Worm (Caenorhabditis elegans) whole organism, mixed stage, embryonic: Measurements from ENCODE around the gene C55A6.1.

ENCODE experiments used
- M03D4.4 ChIP-seq: sonication (generic microtip); optimal IDR thresholded peaks from 2 replicates; lab custom pipeline; 2017; ENCODE audit warnings: mild to moderate bottlenecking, missing genetic modification characterization, missing compliant biosample characterization
- bed-3 ChIP-seq: fragments of 200-800 bp; sonication (Bioruptor generic); optimal IDR thresholded peaks from 3 replicates; lab custom pipeline; 2018; ENCODE audit warnings: mild to moderate bottlenecking, missing genetic modification characterization, moderate library complexity, missing compliant biosample characterization
- blmp-1 ChIP-seq: fragments of 150-350 bp; optimal IDR thresholded peaks from 2 replicates; lab custom pipeline; 2014; ENCODE audit warnings: missing biosample characterization, missing genetic modification characterization
- ceh-39 ChIP-seq: fragments of 150-350 bp; optimal IDR thresholded peaks from 2 replicates; lab custom pipeline; 2014; ENCODE audit warnings: missing biosample characterization, missing genetic modification characterization
- ceh-43 ChIP-seq: fragments of 200-800 bp; sonication (Bioruptor generic); optimal IDR thresholded peaks from 2 replicates; lab custom pipeline; 2018; ENCODE audit warnings: mild to moderate bottlenecking, missing genetic modification characterization, moderate library complexity, missing compliant biosample characterization
- ceh-83 ChIP-seq: fragments of 200-800 bp; sonication (Bioruptor generic); optimal IDR thresholded peaks from 2 replicates; lab custom pipeline; 2018; ENCODE audit warnings: mild to moderate bottlenecking, missing genetic modification characterization, missing compliant biosample characterization
- ces-1 ChIP-seq: fragments of 150-350 bp; optimal IDR thresholded peaks from 2 replicates; lab custom pipeline; 2014; ENCODE audit warnings: missing biosample characterization, missing genetic modification reagents, missing genetic modification characterization
- cnd-1 ChIP-seq: fragments of 200-800 bp; sonication (Bioruptor generic); optimal IDR thresholded peaks from 2 replicates; lab custom pipeline; 2018; ENCODE audit warnings: mild to moderate bottlenecking, missing genetic modification characterization, missing compliant biosample characterization
- drap-1 ChIP-seq: fragments of 200-800 bp; sonication (Bioruptor generic); optimal IDR thresholded peaks from 3 replicates; lab custom pipeline; 2018; ENCODE audit warnings: mild to moderate bottlenecking, missing genetic modification characterization, missing compliant biosample characterization
- elt-1 ChIP-seq: sonication (generic microtip); optimal IDR thresholded peaks from 2 replicates; lab custom pipeline; 2017; ENCODE audit warnings: missing genetic modification characterization, mild to moderate bottlenecking, missing compliant biosample characterization, antibody characterized with exemption, moderate library complexity, borderline replicate concordance; ENCODE audit not compliant: insufficient read depth
- flh-1 ChIP-seq: fragments of 200-800 bp; sonication (Bioruptor generic); optimal IDR thresholded peaks from 2 replicates; lab custom pipeline; 2018; ENCODE audit warnings: mild to moderate bottlenecking, missing genetic modification characterization, moderate library complexity, missing compliant biosample characterization
- hlh-1 ChIP-seq: fragments of 150-350 bp; optimal IDR thresholded peaks from 2 replicates; lab custom pipeline; 2014; ENCODE audit warnings: missing biosample characterization, missing genetic modification reagents, missing genetic modification characterization
- lin-13 ChIP-seq: fragments of 150-350 bp; optimal IDR thresholded peaks from 2 replicates; lab custom pipeline; 2014; ENCODE audit warnings: missing biosample characterization, missing genetic modification characterization
- lin-32 ChIP-seq: fragments of 200-800 bp; sonication (Bioruptor generic); optimal IDR thresholded peaks from 2 replicates; lab custom pipeline; 2018; ENCODE audit warnings: mild to moderate bottlenecking, missing genetic modification characterization, missing compliant biosample characterization
- lsy-2 ChIP-seq: fragments of 150-350 bp; optimal IDR thresholded peaks from 2 replicates; lab custom pipeline; 2014; ENCODE audit warnings: missing biosample characterization, missing genetic modification characterization
- mep-1 ChIP-seq: fragments of 150-350 bp; optimal IDR thresholded peaks from 2 replicates; lab custom pipeline; 2017; ENCODE audit warnings: missing biosample characterization, missing genetic modification reagents, missing genetic modification characterization, inconsistent platforms
- mls-2 ChIP-seq: sonication (generic microtip); optimal IDR thresholded peaks from 2 replicates; lab custom pipeline; 2016; ENCODE audit warnings: mild to moderate bottlenecking, missing genetic modification characterization, moderate library complexity, missing compliant biosample characterization
- nhr-12 ChIP-seq: fragments of 150-350 bp; optimal IDR thresholded peaks from 2 replicates; lab custom pipeline; 2014; ENCODE audit warnings: missing biosample characterization, missing genetic modification characterization
- nhr-237 ChIP-seq: fragments of 150-350 bp; optimal IDR thresholded peaks from 2 replicates; lab custom pipeline; 2014; ENCODE audit warnings: missing biosample characterization, missing genetic modification characterization
- nhr-76 ChIP-seq: sonication (generic microtip); optimal IDR thresholded peaks from 2 replicates; lab custom pipeline; 2017; ENCODE audit warnings: missing biosample characterization, missing genetic modification characterization
- pha-4 ChIP-seq: fragments of 150-350 bp; optimal IDR thresholded peaks from 2 replicates; lab custom pipeline; 2018; ENCODE audit warnings: missing biosample characterization, missing genetic modification reagents, missing genetic modification characterization
- sem-2 ChIP-seq: fragments of 200-800 bp; sonication (Bioruptor generic); optimal IDR thresholded peaks from 2 replicates; lab custom pipeline; 2018; ENCODE audit warnings: mild to moderate bottlenecking, missing genetic modification characterization, missing compliant biosample characterization
- snpc-4 ChIP-seq: fragments of 150-350 bp; optimal IDR thresholded peaks from 2 replicates; lab custom pipeline; 2014; ENCODE audit warnings: missing biosample characterization, missing genetic modification characterization
- sptf-1 ChIP-seq: sonication (generic microtip); optimal IDR thresholded peaks from 2 replicates; lab custom pipeline; 2017; ENCODE audit warnings: mild to moderate bottlenecking, missing genetic modification characterization, moderate library complexity, missing compliant biosample characterization
- unc-120 ChIP-seq: sonication (generic microtip); optimal IDR thresholded peaks from 2 replicates; lab custom pipeline; 2017; ENCODE audit warnings: missing genetic modification characterization, missing compliant biosample characterization; ENCODE audit not compliant: poor library complexity, severe bottlenecking
- unc-62 ChIP-seq: fragments of 150-350 bp; optimal IDR thresholded peaks from 2 replicates; lab custom pipeline; 2014; ENCODE audit warnings: missing biosample characterization, missing genetic modification reagents, missing genetic modification characterization
- zip-8 ChIP-seq: fragments of 150-350 bp; optimal IDR thresholded peaks from 2 replicates; lab custom pipeline; 2014; ENCODE audit warnings: missing biosample characterization, missing genetic modification characterization
- ztf-11 ChIP-seq: fragments of 150-350 bp; optimal IDR thresholded peaks from 2 replicates; lab custom pipeline; 2014; ENCODE audit warnings: missing biosample characterization, missing genetic modification characterization

Gene C55A6.1

ce11 chrV:11504853-11505397, at the start of gene C55A6.1, which contains the start of gene C55A6.10:
TSS of gene C55A6.1 (minus strand) at chrV:11504968.
TSS of gene C55A6.10 (plus strand) at chrV:11505347.
- TF ChIP-seq hlh-1: peak; percentile 1
- peak; percentile 68 for TF ChIP-seq ces-1 (GFP tag; lab: Kevin White, UChicago)
- TF ChIP-seq sptf-1: peak; percentile 41
- TF ChIP-seq cnd-1 (tag; lab: Kevin White, UChicago): peak; percentile 25
- TF ChIP-seq lin-13: peak; percentile 12
- peak; percentile 36 for TF ChIP-seq mep-1 (tag; lab: Kevin White, UChicago)
- TF ChIP-seq M03D4.4 (tag; lab: Kevin White, UChicago): peak; percentile 1
- peak; percentile 10 for TF ChIP-seq nhr-237 (tag; lab: Kevin White, UChicago)
- peak; percentile 43 for TF ChIP-seq drap-1 (GFP tag; lab: Kevin White, UChicago)
- peak; percentile 31 for TF ChIP-seq lsy-2 (tag; lab: Kevin White, UChicago)

ce11 chrV:11554260-11554659, 49.5 kb upstream of the C55A6.1 start, which contains the start of gene duo-1:
TSS of gene duo-1 (plus strand) at chrV:11554630.
- TF ChIP-seq unc-120 (tag; lab: Kevin White, UChicago) (no peak), ceh-39 (tag; lab: Kevin White, UChicago) (no peak), nhr-237 (tag; lab: Kevin White, UChicago) (no peak), sem-2 (GFP tag; lab: Kevin White, UChicago) (no peak), lsy-2 (tag; lab: Kevin White, UChicago) (peak; percentile 76), ceh-83 (GFP tag; lab: Kevin White, UChicago) (no peak), pha-4 (no peak), bed-3 (no peak)

ce11 chrV:11552379-11552778, 47.6 kb upstream of the C55A6.1 start, which contains the start of gene srx-85:
TSS of gene srx-85 (plus strand) at chrV:11552679.
- no peak for TF ChIP-seq hlh-1
- no peak for TF ChIP-seq ceh-43 (GFP tag; lab: Kevin White, UChicago)
- no peak for TF ChIP-seq ceh-39 (tag; lab: Kevin White, UChicago)
- no peak for TF ChIP-seq ztf-11
- no peak for TF ChIP-seq unc-62 (GFP tag; lab: Kevin White, UChicago)
- TF ChIP-seq flh-1: no peak
- TF ChIP-seq lin-32 (GFP tag; lab: Kevin White, UChicago): no peak
- TF ChIP-seq lsy-2 (tag; lab: Kevin White, UChicago): no peak
- no peak for TF ChIP-seq blmp-1 (tag; lab: Kevin White, UChicago)
- TF ChIP-seq lin-13: no peak
- TF ChIP-seq elt-1 (tag; lab: Kevin White, UChicago): no peak
- no peak for TF ChIP-seq nhr-237 (tag; lab: Kevin White, UChicago)
- no peak for TF ChIP-seq cnd-1 (tag; lab: Kevin White, UChicago)

ce11 chrV:11548914-11549406, 44.2 kb upstream of the C55A6.1 start, which contains the start of the genes F38B7.17 and F38B7.3:
TSS of gene F38B7.17 (minus strand) at chrV:11548964.
TSS of gene F38B7.3 (plus strand) at chrV:11549107.
- peak; percentile 50 for TF ChIP-seq pha-4
- peak; percentile 30 for TF ChIP-seq unc-120 (tag; lab: Kevin White, UChicago)
- TF ChIP-seq ceh-43 (GFP tag; lab: Kevin White, UChicago): no peak
- TF ChIP-seq unc-62 (GFP tag; lab: Kevin White, UChicago): peak; percentile 40
- TF ChIP-seq ces-1 (GFP tag; lab: Kevin White, UChicago): peak; percentile 30
- TF ChIP-seq cnd-1 (tag; lab: Kevin White, UChicago): peak; percentile 84
- TF ChIP-seq ceh-39 (tag; lab: Kevin White, UChicago): no peak
- peak; percentile 49 for TF ChIP-seq hlh-1
- TF ChIP-seq lin-32 (GFP tag; lab: Kevin White, UChicago): peak; percentile 11
- TF ChIP-seq lsy-2 (tag; lab: Kevin White, UChicago): peak; percentile 13
- no peak for TF ChIP-seq sptf-1

ce11 chrV:11546795-11547194, 42.0 kb upstream of the C55A6.1 start, which contains the start of gene F38B7.11:
TSS of gene F38B7.11 (plus strand) at chrV:11547095.
- TF ChIP-seq snpc-4 (tag; lab: Kevin White, UChicago) (no peak), zip-8 (tag; lab: Kevin White, UChicago) (no peak), flh-1 (no peak), lin-13 (no peak), hlh-1 (no peak), nhr-76 (tag; lab: Kevin White, UChicago) (no peak), mls-2 (no peak), pha-4 (no peak), nhr-12 (tag; lab: Kevin White, UChicago) (no peak)
